Fruit fly (Drosophila melanogaster): Measurements from ENCODE around the gene CG43231.

The CG43231 gene

DNA sequence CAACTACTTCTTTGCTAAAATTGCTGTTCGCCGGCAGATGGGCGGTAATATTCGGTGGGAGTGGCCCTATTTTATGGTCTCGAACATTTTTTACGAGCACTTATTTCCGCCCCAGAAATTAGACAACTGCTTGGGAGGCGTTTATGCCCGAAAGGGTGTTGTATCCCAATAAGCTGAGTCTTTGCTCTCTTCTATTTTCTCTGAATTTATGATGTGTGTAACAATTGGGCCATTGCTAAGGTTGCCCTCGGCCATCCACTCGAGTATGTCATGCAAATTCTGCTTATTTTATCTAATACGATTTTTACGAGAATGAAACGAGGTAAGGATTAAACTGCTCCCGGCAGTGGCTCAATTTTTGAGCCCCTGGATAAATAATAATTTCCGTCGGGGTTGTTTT, at the start of gene CG43231:
Gene CG43231 (plus strand): TSS at position 301 of the 400 bp plus-strand sequence.
- TF ChIP-seq h (optimal IDR thresholded peaks at IDR 0.05), result no peak
- TF ChIP-seq ttk (optimal IDR thresholded peaks at IDR 0.05), result no peak
- TF ChIP-seq psq (optimal IDR thresholded peaks at IDR 0.05), result no peak
- TF ChIP-seq insv (optimal IDR thresholded peaks at IDR 0.05), result no peak
- no peak for TF ChIP-seq Sin3A (optimal IDR thresholded peaks at IDR 0.05)
- no peak for TF ChIP-seq Myc (optimal IDR thresholded peaks at IDR 0.05)

DNA sequence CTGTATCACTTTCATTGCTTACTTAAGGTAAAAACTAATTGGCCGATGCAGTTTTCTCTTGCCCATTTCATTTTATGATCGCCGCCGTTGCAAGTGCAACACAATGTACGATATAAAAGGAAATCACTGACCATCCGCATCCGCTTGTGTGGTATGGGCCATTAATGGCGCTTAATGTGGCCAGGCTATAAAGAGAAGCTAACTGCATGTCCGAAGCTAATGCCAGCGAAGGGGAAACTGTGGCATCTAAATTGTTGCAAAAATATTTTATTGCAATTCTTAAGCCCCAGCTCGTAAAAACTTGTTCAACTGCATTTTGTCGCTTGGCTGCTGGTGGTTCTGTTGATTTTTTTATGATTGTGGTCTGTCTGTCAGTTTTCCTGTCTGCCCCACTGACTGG, 33.3 kb upstream of the CG43231 start:
- no peak for TF ChIP-seq Sin3A (optimal IDR thresholded peaks at IDR 0.05)
- no peak for TF ChIP-seq h (optimal IDR thresholded peaks at IDR 0.05)
- no peak for TF ChIP-seq insv (optimal IDR thresholded peaks at IDR 0.05)
- TF ChIP-seq psq (optimal IDR thresholded peaks at IDR 0.05), result no peak
- TF ChIP-seq Myc (optimal IDR thresholded peaks at IDR 0.05), result no peak
- TF ChIP-seq ttk (optimal IDR thresholded peaks at IDR 0.05), result no peak

DNA sequence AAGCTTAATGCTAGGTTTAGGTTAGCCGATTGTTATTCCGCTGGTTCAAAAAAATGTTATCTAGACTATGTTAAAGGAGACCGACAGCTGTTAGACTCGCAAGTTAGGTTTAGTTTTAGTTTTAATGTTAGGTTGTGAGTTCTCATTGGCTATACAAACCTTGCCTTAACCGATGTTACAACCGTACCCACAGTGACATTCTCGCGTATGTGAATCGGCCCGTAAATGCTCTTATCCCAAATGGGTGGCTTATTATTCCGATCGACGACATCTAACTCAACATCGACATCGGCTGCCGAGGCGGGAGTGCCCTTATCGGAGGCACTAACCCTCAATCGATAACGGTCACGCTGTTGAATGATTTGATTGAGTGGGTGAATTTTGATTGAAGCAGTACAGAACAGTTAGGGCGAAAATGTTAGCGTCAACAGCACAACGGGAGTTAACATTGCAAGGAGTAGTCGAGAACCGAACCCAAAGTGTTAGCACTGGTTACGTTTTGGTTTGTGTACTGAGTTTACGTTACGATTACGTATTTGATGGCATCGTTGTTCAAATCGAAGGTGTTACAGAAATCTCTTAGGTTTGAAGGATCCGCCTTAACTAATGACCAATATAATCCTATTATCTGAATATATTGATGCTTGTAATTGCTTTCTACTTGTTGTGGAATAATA, 11.2 kb downstream of the CG43231 start:
- no peak for TF ChIP-seq Sin3A (optimal IDR thresholded peaks at IDR 0.05)
- no peak for TF ChIP-seq insv (optimal IDR thresholded peaks at IDR 0.05)
- TF ChIP-seq Myc (optimal IDR thresholded peaks at IDR 0.05), result no peak
- TF ChIP-seq psq (optimal IDR thresholded peaks at IDR 0.05), result no peak
- no peak for TF ChIP-seq ttk (optimal IDR thresholded peaks at IDR 0.05)
- no peak for TF ChIP-seq h (optimal IDR thresholded peaks at IDR 0.05)

DNA sequence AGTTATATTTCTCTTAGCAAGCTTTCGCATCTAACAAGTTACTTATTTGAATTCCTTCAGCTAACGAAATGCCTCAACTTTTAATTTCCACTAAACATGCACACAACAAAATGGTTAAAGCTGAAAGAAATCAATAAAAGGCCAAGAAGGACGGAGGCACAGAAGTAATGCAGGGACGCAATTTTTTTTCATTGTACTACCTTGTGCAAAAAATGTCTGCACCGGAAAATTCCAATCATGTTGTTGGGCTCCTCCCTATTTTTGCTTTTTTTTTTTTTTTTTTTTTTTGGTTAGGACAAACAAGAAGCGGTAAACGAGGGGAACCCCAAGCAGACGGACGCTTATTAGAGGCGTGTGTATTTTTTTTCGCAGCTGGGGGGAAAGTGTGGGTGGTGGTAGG, 17.0 kb downstream of the CG43231 start:
- no peak for TF ChIP-seq h (optimal IDR thresholded peaks at IDR 0.05)

DNA sequence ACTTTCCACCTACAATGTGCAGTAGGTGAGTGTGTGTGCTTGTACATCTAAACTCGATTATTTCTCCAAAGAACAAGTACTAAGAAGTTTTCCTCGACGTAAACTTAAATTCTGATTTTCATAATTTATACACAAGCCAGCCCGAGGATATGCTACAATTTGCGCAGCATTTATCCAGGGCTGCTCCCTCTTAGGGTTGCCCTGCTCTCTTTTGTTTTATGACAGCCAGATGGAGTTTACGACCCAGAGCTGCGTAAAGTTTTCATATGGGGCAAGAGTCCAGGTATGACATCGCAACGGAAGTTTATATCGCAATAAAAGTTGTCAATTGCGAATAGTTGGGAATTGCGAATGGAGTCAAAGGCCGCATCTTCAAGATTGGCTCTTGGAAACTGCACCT, 30.1 kb downstream of the CG43231 start:
- TF ChIP-seq Sin3A (optimal IDR thresholded peaks at IDR 0.05), result no peak
- no peak for TF ChIP-seq insv (optimal IDR thresholded peaks at IDR 0.05)
- TF ChIP-seq h (optimal IDR thresholded peaks at IDR 0.05), result no peak
- no peak for TF ChIP-seq Myc (optimal IDR thresholded peaks at IDR 0.05)
- no peak for TF ChIP-seq ttk (optimal IDR thresholded peaks at IDR 0.05)
- TF ChIP-seq psq (optimal IDR thresholded peaks at IDR 0.05), result no peak

DNA sequence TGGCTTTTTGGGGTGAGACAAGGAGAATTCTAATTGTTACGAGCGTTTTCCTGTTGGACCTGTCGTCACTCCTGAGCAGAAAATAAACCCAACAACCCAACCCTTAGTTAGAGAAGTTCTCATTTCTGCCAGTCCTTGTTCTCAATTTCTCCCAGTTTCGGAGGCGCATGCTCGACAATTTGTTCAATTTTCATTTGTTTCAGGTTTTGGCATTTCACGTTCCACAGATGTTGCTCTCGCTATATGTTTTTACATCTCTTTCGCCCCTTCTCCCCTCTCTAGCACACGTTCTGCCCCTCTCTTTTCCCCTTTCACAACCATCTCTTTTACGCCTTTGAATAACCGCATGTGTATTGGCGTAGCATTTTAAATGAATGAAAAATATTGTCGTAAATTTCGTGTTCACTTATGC, 31.1 kb downstream of the CG43231 start:
- no peak for TF ChIP-seq insv (optimal IDR thresholded peaks at IDR 0.05)
- TF ChIP-seq ttk (optimal IDR thresholded peaks at IDR 0.05), result no peak
- no peak for TF ChIP-seq Sin3A (optimal IDR thresholded peaks at IDR 0.05)
- TF ChIP-seq psq (optimal IDR thresholded peaks at IDR 0.05), result no peak
- TF ChIP-seq h (optimal IDR thresholded peaks at IDR 0.05), result no peak
- TF ChIP-seq Myc (optimal IDR thresholded peaks at IDR 0.05), result no peak

DNA sequence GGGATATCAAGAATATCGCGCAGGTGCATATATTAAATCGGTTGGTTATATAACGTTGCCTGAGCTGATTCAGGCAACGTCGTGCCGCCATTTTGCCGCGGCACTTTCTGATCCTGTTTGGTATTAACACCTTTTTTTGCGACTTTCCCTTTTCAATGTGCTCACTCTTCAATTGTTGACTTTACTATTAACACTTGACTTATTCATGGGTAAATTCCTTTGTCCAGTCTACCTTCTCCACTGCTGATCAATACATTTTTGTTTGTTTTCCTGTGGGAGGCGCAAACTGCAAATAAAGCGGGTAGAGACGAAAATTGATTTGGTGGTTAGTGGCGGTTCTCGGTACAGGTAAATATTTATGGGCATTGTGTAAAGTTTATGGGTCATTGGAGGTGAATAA, 34.9 kb downstream of the CG43231 start:
- TF ChIP-seq Myc (optimal IDR thresholded peaks at IDR 0.05) (no peak), h (optimal IDR thresholded peaks at IDR 0.05) (no peak), ttk (optimal IDR thresholded peaks at IDR 0.05) (no peak)

DNA sequence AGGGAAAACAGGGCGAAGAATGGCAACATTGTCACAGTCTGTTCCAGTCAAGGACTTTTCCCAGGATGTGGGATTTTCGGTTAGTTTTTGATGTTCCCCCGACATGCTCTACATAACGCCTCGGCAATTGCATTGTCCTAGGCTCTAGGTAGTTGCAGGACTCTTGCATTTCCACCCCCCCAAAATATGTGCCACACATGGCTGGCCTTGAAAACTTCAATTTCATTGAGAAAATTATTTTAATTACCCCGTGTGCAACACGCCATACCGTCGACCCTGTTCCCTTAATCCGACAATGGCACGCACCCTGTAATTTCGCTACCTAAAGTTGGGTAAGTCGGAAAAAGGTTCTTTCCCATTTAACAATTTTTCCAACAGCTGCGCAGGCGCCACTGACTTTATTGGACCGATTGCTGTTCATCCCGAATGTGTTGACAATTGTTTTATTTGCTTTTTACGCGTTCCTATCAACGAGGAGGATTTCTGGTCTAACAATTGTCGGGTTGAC, 36.0 kb downstream of the CG43231 start:
- TF ChIP-seq Myc (optimal IDR thresholded peaks at IDR 0.05) (no peak), insv (optimal IDR thresholded peaks at IDR 0.05) (no peak), Sin3A (optimal IDR thresholded peaks at IDR 0.05) (no peak), ttk (optimal IDR thresholded peaks at IDR 0.05) (no peak), h (optimal IDR thresholded peaks at IDR 0.05) (no peak), psq (optimal IDR thresholded peaks at IDR 0.05) (no peak)

DNA sequence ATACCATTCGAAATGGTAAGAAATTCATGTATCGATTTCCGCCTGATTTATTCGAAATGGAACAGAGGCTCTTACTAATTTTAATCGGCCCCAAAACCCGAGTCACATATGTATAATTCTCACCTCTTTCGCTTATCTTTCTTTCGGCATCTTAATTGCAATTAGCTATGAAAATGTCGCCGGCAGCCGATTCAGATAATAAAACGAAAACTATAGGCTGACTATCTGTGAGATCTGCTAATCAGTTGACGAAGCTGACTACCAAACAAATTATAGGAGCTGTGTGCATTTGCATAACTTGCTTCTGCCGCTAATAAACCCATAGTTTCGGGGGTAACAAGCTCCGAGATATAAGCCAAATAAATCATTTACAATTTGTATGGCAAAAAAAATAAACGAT, 36.6 kb downstream of the CG43231 start:
- TF ChIP-seq ttk (optimal IDR thresholded peaks at IDR 0.05), result no peak
- TF ChIP-seq h (optimal IDR thresholded peaks at IDR 0.05), result no peak
- no peak for TF ChIP-seq Myc (optimal IDR thresholded peaks at IDR 0.05)
- TF ChIP-seq Sin3A (optimal IDR thresholded peaks at IDR 0.05), result no peak
- no peak for TF ChIP-seq psq (optimal IDR thresholded peaks at IDR 0.05)
- no peak for TF ChIP-seq insv (optimal IDR thresholded peaks at IDR 0.05)

DNA sequence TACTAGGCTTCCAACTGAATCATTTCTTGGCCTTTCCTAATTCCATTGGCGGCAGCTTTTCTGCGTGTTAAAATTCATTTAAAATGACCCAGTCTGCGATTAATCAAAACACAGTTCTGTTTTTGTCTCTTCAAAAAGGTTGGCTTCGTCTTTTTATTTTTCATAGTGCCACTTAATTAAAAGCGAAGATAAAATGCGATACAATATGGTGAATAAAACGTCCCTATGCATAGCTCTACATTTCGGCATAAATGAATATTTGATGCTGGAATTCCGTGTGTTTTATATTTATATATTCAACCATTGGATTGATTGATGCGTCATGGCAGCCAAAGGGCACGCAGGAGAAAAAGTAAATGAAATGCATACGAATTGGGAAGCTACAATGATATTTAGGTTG, 37.0 kb downstream of the CG43231 start:
- TF ChIP-seq insv (optimal IDR thresholded peaks at IDR 0.05) (no peak), h (optimal IDR thresholded peaks at IDR 0.05) (no peak), Sin3A (optimal IDR thresholded peaks at IDR 0.05) (no peak), Myc (optimal IDR thresholded peaks at IDR 0.05) (no peak), psq (optimal IDR thresholded peaks at IDR 0.05) (no peak), ttk (optimal IDR thresholded peaks at IDR 0.05) (no peak)

DNA sequence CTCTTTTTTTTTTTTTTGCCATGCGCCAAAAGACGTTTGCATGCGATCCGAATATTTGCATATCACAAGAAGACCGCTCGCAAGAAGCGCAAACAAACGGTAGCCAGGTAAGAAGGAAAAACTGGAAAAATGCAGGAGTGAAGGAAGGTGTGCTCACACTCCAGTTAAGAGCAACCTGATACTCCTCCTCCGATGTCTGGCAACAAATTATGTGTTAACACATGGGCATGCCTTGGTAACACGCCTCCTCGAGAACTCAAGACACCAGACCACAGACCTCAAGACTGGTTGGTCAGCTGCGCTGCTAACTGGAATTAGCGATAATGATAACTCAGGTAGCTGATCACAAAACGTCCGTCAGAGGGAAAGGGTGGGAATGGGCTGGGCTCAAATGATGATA, 39.3 kb downstream of the CG43231 start:
- TF ChIP-seq ttk (optimal IDR thresholded peaks at IDR 0.05), result no peak
- TF ChIP-seq insv (optimal IDR thresholded peaks at IDR 0.05), result no peak
- TF ChIP-seq psq (optimal IDR thresholded peaks at IDR 0.05), result no peak
- no peak for TF ChIP-seq Sin3A (optimal IDR thresholded peaks at IDR 0.05)
- TF ChIP-seq h (optimal IDR thresholded peaks at IDR 0.05), result no peak
- no peak for TF ChIP-seq Myc (optimal IDR thresholded peaks at IDR 0.05)

DNA sequence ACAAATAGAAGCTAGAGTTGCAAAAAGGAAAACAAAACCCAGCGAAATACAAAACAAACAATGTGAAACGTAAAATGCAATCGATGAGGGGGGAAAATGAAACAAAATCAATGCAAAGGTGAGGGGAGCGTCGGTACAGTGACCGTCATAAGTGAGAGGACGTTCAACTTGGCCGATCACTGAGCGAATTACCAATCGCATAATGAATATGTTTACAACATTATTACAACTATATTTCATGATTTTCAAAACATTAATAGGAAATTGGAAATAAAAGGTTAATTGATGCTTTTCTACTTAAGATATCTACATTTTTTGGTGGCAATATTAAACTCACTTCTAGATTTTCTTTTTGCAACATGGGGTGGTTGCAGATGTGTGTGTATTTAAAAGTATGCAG, 41.0 kb downstream of the CG43231 start:
- TF ChIP-seq insv (optimal IDR thresholded peaks at IDR 0.05), result no peak
- no peak for TF ChIP-seq h (optimal IDR thresholded peaks at IDR 0.05)

DNA sequence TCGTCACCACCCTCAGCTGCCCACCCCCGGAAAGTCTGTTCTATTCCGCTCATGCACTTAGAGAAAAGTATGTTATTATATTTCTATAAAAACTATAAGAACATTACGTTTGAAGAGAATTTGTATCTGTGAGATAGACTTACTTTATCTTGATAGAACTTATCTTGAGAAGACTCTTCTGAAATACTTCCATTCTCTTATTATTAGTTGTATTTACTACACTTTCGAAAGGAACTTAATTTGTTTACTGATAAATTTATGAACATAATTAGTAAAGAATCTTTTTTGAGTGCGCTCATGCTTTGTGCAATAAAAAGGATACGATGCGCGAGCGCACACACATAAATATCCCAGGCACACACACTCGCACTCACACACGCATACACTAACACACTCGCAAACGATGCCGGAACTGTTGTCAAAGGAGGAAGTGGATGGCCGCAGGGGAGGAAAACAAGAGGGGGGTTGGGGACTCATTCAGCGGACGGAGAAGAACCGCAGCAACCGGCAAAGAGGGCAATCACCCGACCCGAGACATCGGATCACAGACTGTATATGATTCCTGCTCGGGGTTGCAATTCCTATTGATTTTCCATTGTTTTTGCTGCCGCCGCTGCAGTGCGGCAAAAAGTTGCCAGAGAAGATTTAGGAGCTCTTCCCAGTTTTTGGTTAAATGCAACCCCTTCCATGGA, 42.8 kb downstream of the CG43231 start:
- no peak for TF ChIP-seq insv (optimal IDR thresholded peaks at IDR 0.05)
- no peak for TF ChIP-seq ttk (optimal IDR thresholded peaks at IDR 0.05)
- no peak for TF ChIP-seq Sin3A (optimal IDR thresholded peaks at IDR 0.05)
- no peak for TF ChIP-seq Myc (optimal IDR thresholded peaks at IDR 0.05)
- no peak for TF ChIP-seq h (optimal IDR thresholded peaks at IDR 0.05)
- no peak for TF ChIP-seq psq (optimal IDR thresholded peaks at IDR 0.05)
